Worm (Caenorhabditis elegans): Measurements from ENCODE around the gene Y38H6C.15.
"Not testable (repeated sequence)": the region's sequence is repeated elsewhere in the genome, so short reads cannot be mapped to it uniquely, and the experiment has no call there.

The Y38H6C.15 gene

ce11 chrV:20574314-20574713 lies 38.2 kb upstream of the Y38H6C.15 start, which contains the start of gene clec-263:
TSS of gene clec-263 (plus strand) at chrV:20574614.
- TF ChIP-seq efl-1 (optimal IDR thresholded peaks at IDR 0.05), result no peak
- peak in 1 of 2 experiments; percentile 4 for TF ChIP-seq efl-1 (GFP tag; optimal IDR thresholded peaks at IDR 0.05 in 1 of 2)
- no peak for TF ChIP-seq grh-1 (GFP tag; IDR thresholded peaks at IDR 0.05)

ce11 chrV:20573392-20573791 lies 37.3 kb upstream of the Y38H6C.15 start, which contains the start of gene F26F2.5:
TSS of gene F26F2.5 (plus strand) at chrV:20573692.
- TF ChIP-seq mab-9 (GFP tag; IDR thresholded peaks at IDR 0.05) (no peak), jun-1 (tag; optimal IDR thresholded peaks at IDR 0.05) (no peak), ama-1 (optimal IDR thresholded peaks at IDR 0.05) (no peak), lin-14 (GFP tag; optimal IDR thresholded peaks at IDR 0.05) (no peak)

ce11 chrV:20568995-20569394 lies 32.9 kb upstream of the Y38H6C.15 start, which contains the start of gene F26F2.4:
TSS of gene F26F2.4 (plus strand) at chrV:20569295.
- not testable (repeated sequence) for TF ChIP-seq snu-23 (GFP tag; optimal IDR thresholded peaks at IDR 0.05); lir-3 (tag; optimal IDR thresholded peaks at IDR 0.05; ENCODE audit: poor library complexity); ces-1 (GFP tag; optimal IDR thresholded peaks at IDR 0.05)

- TF ChIP-seq tbx-2 (tag; optimal IDR thresholded peaks at IDR 0.05) (no peak), unc-98 (GFP tag; IDR thresholded peaks at IDR 0.05) (no peak), mab-9 (GFP tag; IDR thresholded peaks at IDR 0.05) (no peak), dsc-1 (tag; optimal IDR thresholded peaks at IDR 0.05) (no peak), mef-2 (tag; optimal IDR thresholded peaks at IDR 0.05) (no peak), pag-3 (tag; optimal IDR thresholded peaks at IDR 0.05; ENCODE audit: borderline replicate concordance, insufficient read depth) (no peak), nhr-90 (tag; optimal IDR thresholded peaks at IDR 0.05; ENCODE audit: poor library complexity) (no peak), lin-14 (GFP tag; optimal IDR thresholded peaks at IDR 0.05) (no peak), xbp-1 (tag; optimal IDR thresholded peaks at IDR 0.05) (no peak), fos-1 (tag; optimal IDR thresholded peaks at IDR 0.05) (no peak), zip-4 (GFP tag; optimal IDR thresholded peaks at IDR 0.05) (no peak)
Observed at ce11 chrV:20566454-20566853, 30.3 kb upstream of the Y38H6C.15 start, which contains the start of gene F26F2.3. TSS of gene F26F2.3 (minus strand) at chrV:20566554.

- not testable (repeated sequence) for TF ChIP-seq vab-15, rnt-1, nhr-11 (tag; optimal IDR thresholded peaks at IDR 0.05)
Observed at ce11 chrV:20564054-20564453, 27.9 kb upstream of the Y38H6C.15 start, which contains the start of gene F26F2.13. TSS of gene F26F2.13 (plus strand) at chrV:20564354.

ce11 chrV:20561795-20562194 lies 25.7 kb upstream of the Y38H6C.15 start, which contains the start of gene F26F2.1:
TSS of gene F26F2.1 (minus strand) at chrV:20561895.
- TF ChIP-seq unc-30 (tag; optimal IDR thresholded peaks at IDR 0.05) (no peak), C16A3.4 (tag; optimal IDR thresholded peaks at IDR 0.05) (no peak), grh-1 (GFP tag; IDR thresholded peaks at IDR 0.05) (no peak), elt-3 (tag; optimal IDR thresholded peaks at IDR 0.05) (no peak), C04F5.9 (tag; optimal IDR thresholded peaks at IDR 0.05) (no peak), snpc-4 (tag; optimal IDR thresholded peaks at IDR 0.05) (no peak)

- TF ChIP-seq lin-13 (GFP tag; optimal IDR thresholded peaks at IDR 0.05), result no peak
- TF ChIP-seq lir-3 (tag; optimal IDR thresholded peaks at IDR 0.05; ENCODE audit: poor library complexity), result no peak
- TF ChIP-seq fos-1 (tag; optimal IDR thresholded peaks at IDR 0.05), result no peak
- no peak for TF ChIP-seq tbx-2 (tag; optimal IDR thresholded peaks at IDR 0.05)
- no peak for TF ChIP-seq tlp-1 (tag; optimal IDR thresholded peaks at IDR 0.05)
- no peak for TF ChIP-seq nhr-19 (GFP tag; conservative IDR thresholded peaks at IDR 0.05)
- TF ChIP-seq ets-5 (GFP tag; IDR thresholded peaks at IDR 0.05), result no peak
- TF ChIP-seq blmp-1 (tag; optimal IDR thresholded peaks at IDR 0.05), result no peak
- TF ChIP-seq hpl-2 (GFP tag; optimal IDR thresholded peaks at IDR 0.05), result no peak
- TF ChIP-seq unc-98 (GFP tag; IDR thresholded peaks at IDR 0.05), result no peak
- TF ChIP-seq fkh-4 (tag; optimal IDR thresholded peaks at IDR 0.05; ENCODE audit: borderline replicate concordance), result no peak
- no peak for TF ChIP-seq nhr-85 (tag)
- no peak for TF ChIP-seq ceh-88 (GFP tag; IDR thresholded peaks at IDR 0.05)
Observed at ce11 chrV:20558270-20558669, 22.2 kb upstream of the Y38H6C.15 start, which contains the start of gene abf-4. TSS of gene abf-4 (minus strand) at chrV:20558370.

All from whole organism, L1 larva.